Worm (Caenorhabditis elegans): Measurements from ENCODE around the gene K03A11.1.

K03A11.1 gene

ce11 chrX:13074373-13074772 lies 22.9 kb downstream of the K03A11.1 start, which contains the start of gene ceh-28:
TSS of gene ceh-28 (plus strand) at chrX:13074673.
- TF ChIP-seq nhr-76 (tag; optimal IDR thresholded peaks at IDR 0.05) = no peak
- TF ChIP-seq ceh-43 (GFP tag; optimal IDR thresholded peaks at IDR 0.05) = no peak
- TF ChIP-seq nhr-237 (tag; optimal IDR thresholded peaks at IDR 0.05) = no peak
- no peak for TF ChIP-seq drap-1 (GFP tag; optimal IDR thresholded peaks at IDR 0.05)
- TF ChIP-seq sptf-1 (tag; optimal IDR thresholded peaks at IDR 0.05) = no peak
- TF ChIP-seq lsy-2 (tag; optimal IDR thresholded peaks at IDR 0.05) = no peak
- TF ChIP-seq hlh-1 (tag; optimal IDR thresholded peaks at IDR 0.05) = no peak
- no peak for TF ChIP-seq nhr-12 (tag; optimal IDR thresholded peaks at IDR 0.05)
- TF ChIP-seq ceh-39 (tag; optimal IDR thresholded peaks at IDR 0.05) = no peak
- TF ChIP-seq nhr-28 (tag; optimal IDR thresholded peaks at IDR 0.05) = no peak
- TF ChIP-seq elt-3 (tag; optimal IDR thresholded peaks at IDR 0.05) = no peak
- no peak for TF ChIP-seq tbx-8 (GFP tag; optimal IDR thresholded peaks at IDR 0.05)
- TF ChIP-seq ceh-83 (GFP tag; optimal IDR thresholded peaks at IDR 0.05) = no peak
- no peak for TF ChIP-seq ztf-11 (tag; optimal IDR thresholded peaks at IDR 0.05)
- TF ChIP-seq cnd-1 (tag; optimal IDR thresholded peaks at IDR 0.05) = no peak

ce11 chrX:13077872-13078271 lies 26.4 kb downstream of the K03A11.1 start, which contains the start of gene K03A11.4:
TSS of gene K03A11.4 (plus strand) at chrX:13078172.
- no peak for TF ChIP-seq blmp-1 (tag; optimal IDR thresholded peaks at IDR 0.05)
- TF ChIP-seq sem-2 (GFP tag; optimal IDR thresholded peaks at IDR 0.05) = no peak
- no peak for TF ChIP-seq snpc-4 (tag; optimal IDR thresholded peaks at IDR 0.05)
- no peak for TF ChIP-seq unc-39 (tag; optimal IDR thresholded peaks at IDR 0.05)
- no peak for TF ChIP-seq nhr-28 (tag; optimal IDR thresholded peaks at IDR 0.05)
- TF ChIP-seq mls-2 (tag; optimal IDR thresholded peaks at IDR 0.05) = no peak

ce11 chrX:13082326-13082725 lies 30.8 kb downstream of the K03A11.1 start, which contains the start of gene str-10:
TSS of gene str-10 (plus strand) at chrX:13082626.
- TF ChIP-seq pha-4 (tag; optimal IDR thresholded peaks at IDR 0.05) = no peak
- TF ChIP-seq sem-2 (GFP tag; optimal IDR thresholded peaks at IDR 0.05) = no peak
- TF ChIP-seq mls-2 (tag; optimal IDR thresholded peaks at IDR 0.05) = no peak

DNA sequence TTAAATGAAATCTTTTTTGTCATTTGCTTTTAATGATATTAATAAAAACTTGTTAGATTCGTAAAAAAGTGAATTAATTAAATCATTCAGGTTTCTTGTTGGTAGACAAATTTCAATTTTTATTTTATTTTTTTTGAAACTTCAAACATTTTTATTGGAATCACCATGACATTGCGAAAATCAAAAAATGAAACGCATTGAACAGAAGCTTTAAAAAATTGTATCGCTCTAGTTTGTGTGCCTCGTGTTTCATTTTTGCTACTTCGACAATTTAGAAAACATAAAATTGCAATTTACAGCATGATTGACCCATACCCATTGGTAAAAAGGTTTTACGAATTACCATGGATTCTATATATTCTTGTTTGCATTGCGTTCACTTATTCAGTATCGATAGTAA lies 32.8 kb downstream of the K03A11.1 start, which contains the start of gene R03G8.1:
R03G8.1 (plus strand) TSS at position 301 of the 400 bp plus-strand sequence.
- TF ChIP-seq cnd-1 (tag; optimal IDR thresholded peaks at IDR 0.05) (no peak), unc-62 (GFP tag; optimal IDR thresholded peaks at IDR 0.05) (no peak), snpc-4 (tag; optimal IDR thresholded peaks at IDR 0.05) (no peak), unc-120 (tag; optimal IDR thresholded peaks at IDR 0.05; ENCODE audit: poor library complexity, severe bottlenecking) (no peak), pha-4 (tag; optimal IDR thresholded peaks at IDR 0.05) (no peak), unc-39 (tag; optimal IDR thresholded peaks at IDR 0.05) (no peak), nhr-28 (tag; optimal IDR thresholded peaks at IDR 0.05) (no peak), elt-1 (tag; optimal IDR thresholded peaks at IDR 0.05; ENCODE audit: borderline replicate concordance, insufficient read depth) (no peak), nhr-76 (tag; optimal IDR thresholded peaks at IDR 0.05) (no peak)

DNA sequence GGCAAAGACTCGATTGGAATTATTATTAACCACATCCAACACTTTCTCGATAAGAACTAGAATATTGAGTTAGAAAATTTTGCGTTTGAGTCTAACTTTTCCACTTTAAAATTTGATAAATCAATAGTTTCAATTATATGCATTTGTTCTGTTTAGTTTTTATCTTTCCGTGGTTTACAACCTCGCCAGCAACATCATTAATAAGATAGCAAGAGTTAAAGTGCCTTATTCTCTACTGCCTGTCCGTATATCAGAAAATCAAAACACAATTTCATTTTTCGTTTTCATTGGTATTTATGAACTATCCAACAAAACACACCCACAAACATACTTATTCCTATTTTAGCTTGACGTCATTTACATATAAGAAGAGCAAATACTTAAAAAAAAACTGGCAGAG lies 37.0 kb downstream of the K03A11.1 start:
- TF ChIP-seq sptf-1 (tag; optimal IDR thresholded peaks at IDR 0.05) = no peak

DNA sequence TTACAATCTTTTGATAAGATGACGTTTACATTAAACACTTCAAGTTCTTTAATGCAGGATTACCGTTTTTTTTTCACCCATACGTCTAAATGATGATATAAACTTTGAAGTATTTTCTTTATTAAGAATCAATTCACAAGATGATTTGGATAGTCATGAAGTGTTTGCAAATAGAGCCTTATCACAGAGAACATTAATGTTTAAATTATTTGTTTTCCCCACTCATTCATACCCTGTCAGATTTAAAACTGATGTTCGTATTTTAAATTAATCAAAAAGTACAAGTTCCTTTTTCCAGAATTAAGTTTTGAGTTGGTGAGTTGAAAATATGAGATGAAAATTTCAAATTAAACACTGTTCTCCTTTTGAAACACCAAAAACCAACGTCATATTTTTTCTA lies 39.2 kb downstream of the K03A11.1 start, which contains the start of gene R03G8.3:
R03G8.3 (plus strand) TSS at position 301 of the 400 bp plus-strand sequence.
- TF ChIP-seq nhr-237 (tag; optimal IDR thresholded peaks at IDR 0.05) = no peak
- TF ChIP-seq elt-1 (tag; optimal IDR thresholded peaks at IDR 0.05; ENCODE audit: borderline replicate concordance, insufficient read depth) = no peak

ce11 chrX:13091199-13091598 lies 39.7 kb downstream of the K03A11.1 start:
- no peak for TF ChIP-seq nhr-237 (tag; optimal IDR thresholded peaks at IDR 0.05)
- TF ChIP-seq zip-8 (tag; optimal IDR thresholded peaks at IDR 0.05) = no peak
- no peak for TF ChIP-seq ces-1 (GFP tag; optimal IDR thresholded peaks at IDR 0.05)
- no peak for TF ChIP-seq tbx-8 (GFP tag; optimal IDR thresholded peaks at IDR 0.05)
- TF ChIP-seq lin-13 (tag; optimal IDR thresholded peaks at IDR 0.05) = no peak
- TF ChIP-seq elt-3 (tag; optimal IDR thresholded peaks at IDR 0.05) = no peak
- no peak for TF ChIP-seq mls-2 (tag; optimal IDR thresholded peaks at IDR 0.05)
- TF ChIP-seq drap-1 (GFP tag; optimal IDR thresholded peaks at IDR 0.05) = no peak
- no peak for TF ChIP-seq lin-32 (GFP tag; optimal IDR thresholded peaks at IDR 0.05)
- no peak for TF ChIP-seq sptf-1 (tag; optimal IDR thresholded peaks at IDR 0.05)
- no peak for TF ChIP-seq lsy-2 (tag; optimal IDR thresholded peaks at IDR 0.05)
- no peak for TF ChIP-seq ham-2 (GFP tag; optimal IDR thresholded peaks at IDR 0.05)
- TF ChIP-seq mep-1 (tag; optimal IDR thresholded peaks at IDR 0.05) = no peak
- no peak for TF ChIP-seq ceh-83 (GFP tag; optimal IDR thresholded peaks at IDR 0.05)
- TF ChIP-seq elt-1 (tag; optimal IDR thresholded peaks at IDR 0.05; ENCODE audit: borderline replicate concordance, insufficient read depth) = no peak
